Fruit fly (Drosophila melanogaster) whole organism: ENCODE measurements around the gene polybromo.

Experiments used
- CG8478 ChIP-seq: fragments of >200 bp; optimal IDR thresholded peaks from 2 replicates; lab custom pipeline; 2018; ENCODE audit warnings: inconsistent platforms
- Dll ChIP-seq: fragments of >200 bp; optimal IDR thresholded peaks from 2 replicates; lab custom pipeline; 2017
- EcR ChIP-seq, 2 experiments: fragments of >200 bp; optimal IDR thresholded peaks; 2 replicates each; lab custom pipeline; 2017; ENCODE audit warnings: missing biosample characterization in 2 of 2, missing genetic modification characterization in 2 of 2, missing genetic modification reagents in 2 of 2
- pan ChIP-seq: fragments of >200 bp; optimal IDR thresholded peaks from 2 replicates; lab custom pipeline; 2017
- psq ChIP-seq: fragments of >200 bp; optimal IDR thresholded peaks from 2 replicates; lab custom pipeline; 2017
- usp ChIP-seq: fragments of >200 bp; optimal IDR thresholded peaks from 2 replicates; lab custom pipeline; 2017; ENCODE audit warnings: missing biosample characterization, missing genetic modification characterization, mixed read lengths

Gene polybromo

DNA sequence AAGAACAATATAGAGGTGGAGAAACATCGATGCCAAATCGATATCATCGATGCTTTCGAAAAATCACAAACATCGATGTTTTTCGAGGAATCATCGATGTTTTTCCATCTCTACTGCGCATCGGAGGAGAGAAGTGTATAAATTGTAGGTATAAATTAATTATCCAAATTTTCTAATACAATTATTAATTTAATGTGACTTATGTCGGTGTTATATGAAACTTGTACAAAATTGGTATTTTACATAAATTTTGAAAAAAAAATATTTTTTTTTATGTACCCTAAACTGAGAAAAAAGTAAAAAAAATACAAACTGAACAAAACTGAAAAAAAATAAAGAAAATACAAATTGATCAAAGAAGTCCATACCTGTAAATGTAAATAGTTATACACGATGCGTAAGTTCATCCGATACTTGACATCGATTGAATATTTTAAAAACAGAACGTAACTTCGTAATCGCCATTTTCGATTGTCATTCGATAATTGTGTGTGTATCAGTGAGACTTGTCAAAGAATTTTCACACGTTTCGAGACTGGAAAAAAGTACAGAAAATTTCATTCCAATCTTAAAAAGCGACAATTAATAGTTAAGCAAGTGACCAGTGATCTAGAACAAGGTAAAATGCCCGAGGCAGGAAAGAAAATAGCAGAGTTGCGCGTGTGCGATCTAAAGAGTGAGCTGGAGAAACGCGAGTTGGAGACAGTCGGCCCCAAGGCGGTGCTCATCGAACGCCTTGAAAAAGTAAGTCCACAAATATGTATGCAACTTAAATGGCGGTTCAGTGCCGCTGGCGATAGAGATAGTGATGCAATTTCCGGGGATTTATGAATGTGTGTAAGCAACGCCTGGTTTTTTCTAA lies 12.2 kb upstream of the polybromo start, which contains the start of the genes CG5808 and Saf-B:
CG5808 (minus strand) TSS at position 15 of the 862 bp plus-strand sequence.
Saf-B (plus strand) TSS at position 472 of the 862 bp plus-strand sequence.
- TF ChIP-seq CG8478 (lab: Kevin White, UChicago) (no peak), Dll (lab: Kevin White, UChicago) (no peak), pan (lab: Kevin White, UChicago) (no peak), psq (no peak), usp (GFP tag; lab: Kevin White, UChicago) (no peak), EcR (GFP tag; optimal IDR thresholded peaks at IDR 0.05; lab: Kevin White, UChicago) (no peak)

dm6 chr3R:24813637-24814301 lies 8.7 kb upstream of the polybromo start, which contains the start of the genes lili and CG34150:
Gene lili (minus strand): TSS chr3R:24814012.
Gene CG34150 (plus strand): TSS chr3R:24814262.
- TF ChIP-seq CG8478 (lab: Kevin White, UChicago), result no peak

dm6 chr3R:24812987-24813636 lies 8.1 kb upstream of the polybromo start:
- TF ChIP-seq EcR (GFP tag; optimal IDR thresholded peaks at IDR 0.05; lab: Kevin White, UChicago), result no peak
- no peak for TF ChIP-seq pan (lab: Kevin White, UChicago)
- TF ChIP-seq CG8478 (lab: Kevin White, UChicago), result no peak
- no peak for TF ChIP-seq psq
- no peak for TF ChIP-seq usp (GFP tag; lab: Kevin White, UChicago)
- TF ChIP-seq Dll (lab: Kevin White, UChicago), result no peak

dm6 chr3R:24812394-24812793 lies 7.3 kb upstream of the polybromo start:
- TF ChIP-seq EcR (GFP tag; optimal IDR thresholded peaks at IDR 0.05; lab: Kevin White, UChicago) (no peak), CG8478 (lab: Kevin White, UChicago) (no peak), psq (no peak), Dll (lab: Kevin White, UChicago) (no peak), pan (lab: Kevin White, UChicago) (no peak), usp (GFP tag; lab: Kevin White, UChicago) (no peak)

dm6 chr3R:24810844-24811625 lies 6.0 kb upstream of the polybromo start:
- TF ChIP-seq CG8478 (lab: Kevin White, UChicago) (no peak), usp (GFP tag; lab: Kevin White, UChicago) (no peak), pan (lab: Kevin White, UChicago) (no peak), Dll (lab: Kevin White, UChicago) (no peak), EcR (GFP tag; optimal IDR thresholded peaks at IDR 0.05; lab: Kevin White, UChicago) (peak in 1 of 2 experiments; percentile 89), psq (no peak)

DNA sequence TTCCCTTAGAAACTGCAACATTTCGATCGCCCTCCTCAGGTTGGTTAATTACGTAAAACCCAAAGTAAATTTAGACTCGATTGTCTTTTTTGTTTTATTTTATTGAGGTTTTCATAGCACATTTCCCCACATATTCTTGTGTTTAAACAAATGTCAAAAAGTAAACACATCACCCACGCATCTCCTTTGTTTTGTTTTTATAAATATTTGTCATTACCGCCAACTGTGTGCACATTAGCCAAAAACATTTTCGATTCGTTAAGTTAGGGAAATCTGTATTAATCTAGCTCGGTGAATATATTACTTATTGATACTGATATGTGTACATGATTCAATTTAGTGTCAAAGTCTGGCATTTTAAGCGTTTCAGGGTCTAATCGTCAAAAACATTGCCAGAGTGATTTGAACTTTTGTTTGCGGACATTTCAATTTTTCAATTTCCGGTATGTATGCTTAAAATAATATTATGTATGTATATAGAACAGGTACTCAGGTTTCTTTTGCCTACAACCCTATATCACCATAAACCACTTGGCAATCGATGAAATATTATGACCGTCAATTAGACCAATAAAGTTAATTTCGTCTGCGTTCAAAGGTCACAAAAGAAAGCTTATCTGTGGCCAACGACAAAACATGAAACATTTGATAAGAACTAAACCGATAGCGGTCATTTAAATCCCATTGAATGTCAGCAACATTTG lies 4.7 kb upstream of the polybromo start:
- TF ChIP-seq CG8478 (lab: Kevin White, UChicago) (no peak), Dll (lab: Kevin White, UChicago) (no peak), pan (lab: Kevin White, UChicago) (no peak), EcR (GFP tag; optimal IDR thresholded peaks at IDR 0.05; lab: Kevin White, UChicago) (no peak), usp (GFP tag; lab: Kevin White, UChicago) (no peak), psq (no peak)

dm6 chr3R:24807321-24807720 lies 2.3 kb upstream of the polybromo start, which contains the start of gene CG6980:
Gene CG6980 (plus strand): TSS chr3R:24807621.
- TF ChIP-seq EcR (GFP tag; optimal IDR thresholded peaks at IDR 0.05; lab: Kevin White, UChicago) (no peak), psq (no peak), pan (lab: Kevin White, UChicago) (no peak), Dll (lab: Kevin White, UChicago) (no peak), CG8478 (lab: Kevin White, UChicago) (no peak), usp (GFP tag; lab: Kevin White, UChicago) (no peak)

DNA sequence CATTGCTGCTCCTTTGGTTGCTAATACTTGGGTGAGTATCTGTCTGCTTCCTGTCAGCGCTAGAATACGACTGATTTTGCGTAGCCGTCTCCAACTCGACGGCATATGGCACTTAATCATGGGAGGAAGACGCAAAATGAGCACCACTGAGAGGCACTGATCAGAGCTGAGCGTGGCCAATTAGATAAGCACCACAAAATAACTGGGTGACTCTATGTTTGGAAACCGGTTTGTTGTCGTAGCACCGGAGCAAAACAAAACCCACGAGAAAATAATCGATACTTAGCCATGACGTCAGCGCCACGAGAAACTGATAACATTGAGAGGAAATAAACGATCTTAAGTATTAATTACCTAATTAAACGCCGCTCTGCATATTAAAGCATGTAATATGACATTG lies 5.6 kb downstream of the polybromo start, which contains the start of gene Ude:
Ude (minus strand) TSS at position 166 of the 400 bp plus-strand sequence.
- TF ChIP-seq Dll (lab: Kevin White, UChicago) (no peak), usp (GFP tag; lab: Kevin White, UChicago) (no peak), EcR (GFP tag; optimal IDR thresholded peaks at IDR 0.05; lab: Kevin White, UChicago) (no peak), CG8478 (lab: Kevin White, UChicago) (no peak), psq (no peak), pan (lab: Kevin White, UChicago) (no peak)

DNA sequence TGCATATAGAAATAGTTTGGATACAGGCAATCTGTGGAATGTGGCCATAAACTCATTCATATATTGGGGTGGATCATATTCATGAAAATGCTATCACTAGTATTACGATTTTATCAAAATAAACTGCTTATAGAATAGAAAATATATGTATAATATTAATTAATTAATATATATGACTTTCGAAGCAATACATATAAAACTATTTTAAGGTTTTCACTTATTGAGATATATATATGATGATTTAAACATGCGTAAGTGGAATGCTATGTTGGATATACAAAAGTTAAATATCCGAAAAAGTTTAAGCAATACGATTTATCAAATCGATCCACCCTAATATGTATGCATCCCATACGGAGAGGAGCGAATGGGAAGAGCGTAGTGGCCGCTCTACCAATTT lies 6.5 kb downstream of the polybromo start:
- no peak for TF ChIP-seq EcR (GFP tag; optimal IDR thresholded peaks at IDR 0.05; lab: Kevin White, UChicago)
- TF ChIP-seq Dll (lab: Kevin White, UChicago), result no peak
- no peak for TF ChIP-seq psq
- no peak for TF ChIP-seq usp (GFP tag; lab: Kevin White, UChicago)
- no peak for TF ChIP-seq CG8478 (lab: Kevin White, UChicago)
- no peak for TF ChIP-seq pan (lab: Kevin White, UChicago)

- TF ChIP-seq Dll (lab: Kevin White, UChicago) (no peak), pan (lab: Kevin White, UChicago) (no peak), CG8478 (lab: Kevin White, UChicago) (no peak), EcR (GFP tag; optimal IDR thresholded peaks at IDR 0.05; lab: Kevin White, UChicago) (no peak), psq (no peak), usp (GFP tag; lab: Kevin White, UChicago) (no peak)
These were observed 15.0 kb downstream of the polybromo start, which contains the start of gene CG13634 for dm6 chr3R:24790036-24790435. Gene CG13634 (minus strand): TSS chr3R:24790136.
